Worm (Caenorhabditis elegans) whole organism, late embryonic: ENCODE data around the gene ugt-47.

ENCODE experiments used
- C38D4.7 ChIP-seq: fragments of 200-800 bp; sonication (Bioruptor generic); optimal IDR thresholded peaks from 2 replicates; lab custom pipeline; 2018; ENCODE audit warnings: mild to moderate bottlenecking, missing genetic modification characterization, moderate library complexity, missing compliant biosample characterization
- K02D7.2 ChIP-seq: sonication (generic microtip); optimal IDR thresholded peaks from 2 replicates; lab custom pipeline; 2017; ENCODE audit warnings: mild to moderate bottlenecking, missing genetic modification characterization, missing compliant biosample characterization
- K09A11.1 ChIP-seq: sonication (generic microtip); optimal IDR thresholded peaks from 2 replicates; lab custom pipeline; 2017; ENCODE audit warnings: antibody characterized with exemption, mild to moderate bottlenecking, missing genetic modification characterization, missing compliant biosample characterization; ENCODE audit not compliant: insufficient read depth
- Y22D7AL.16 ChIP-seq: sonication (generic microtip); optimal IDR thresholded peaks from 2 replicates; lab custom pipeline; 2016; ENCODE audit warnings: missing genetic modification characterization, missing compliant biosample characterization
- ahr-1 ChIP-seq: sonication (generic microtip); optimal IDR thresholded peaks from 2 replicates; lab custom pipeline; 2016; ENCODE audit warnings: missing genetic modification characterization, missing compliant biosample characterization
- ama-1 ChIP-seq: fragments of 150-350 bp; optimal IDR thresholded peaks from 2 replicates; lab custom pipeline; 2014
- ceh-14 ChIP-seq: sonication (generic microtip); optimal IDR thresholded peaks from 2 replicates; lab custom pipeline; 2016; ENCODE audit warnings: missing genotype, missing genetic modification characterization, missing compliant biosample characterization
- ceh-19 ChIP-seq: fragments of 200-800 bp; sonication (Bioruptor generic); optimal IDR thresholded peaks from 2 replicates; lab custom pipeline; 2018; ENCODE audit warnings: mild to moderate bottlenecking, missing genetic modification characterization, missing compliant biosample characterization
- ceh-2 ChIP-seq: sonication (generic microtip); optimal IDR thresholded peaks from 2 replicates; lab custom pipeline; 2016; ENCODE audit warnings: missing genotype, missing genetic modification characterization, missing compliant biosample characterization
- ceh-22 ChIP-seq: sonication (generic microtip); optimal IDR thresholded peaks from 2 replicates; lab custom pipeline; 2017; ENCODE audit warnings: missing biosample characterization, missing genetic modification characterization
- ceh-24 ChIP-seq: sonication (generic microtip); optimal IDR thresholded peaks from 2 replicates; lab custom pipeline; 2016; ENCODE audit warnings: mild to moderate bottlenecking, missing genetic modification characterization, missing compliant biosample characterization
- ceh-30 ChIP-seq: fragments of 150-350 bp; optimal IDR thresholded peaks from 2 replicates; lab custom pipeline; 2014; ENCODE audit warnings: missing biosample characterization, missing genetic modification characterization
- ceh-34 ChIP-seq: sonication (generic microtip); optimal IDR thresholded peaks from 2 replicates; lab custom pipeline; 2016; ENCODE audit warnings: mild to moderate bottlenecking, missing genetic modification characterization, missing compliant biosample characterization
- ceh-48 ChIP-seq: sonication (generic microtip); optimal IDR thresholded peaks from 2 replicates; lab custom pipeline; 2016; ENCODE audit warnings: missing genetic modification characterization, inconsistent platforms, missing compliant biosample characterization
- ceh-6 ChIP-seq: fragments of 200-800 bp; sonication (Bioruptor generic); optimal IDR thresholded peaks from 2 replicates; lab custom pipeline; 2018; ENCODE audit warnings: mild to moderate bottlenecking, missing genetic modification characterization, missing compliant biosample characterization
- elt-2 ChIP-seq: sonication (generic microtip); optimal IDR thresholded peaks from 2 replicates; lab custom pipeline; 2016; ENCODE audit warnings: missing genetic modification reagents, missing genetic modification characterization, missing compliant biosample characterization
- elt-4 ChIP-seq: sonication (generic microtip); optimal IDR thresholded peaks from 2 replicates; lab custom pipeline; 2016; ENCODE audit warnings: missing genetic modification characterization, missing compliant biosample characterization
- ets-4 ChIP-seq: sonication (generic microtip); optimal IDR thresholded peaks from 2 replicates; lab custom pipeline; 2016; ENCODE audit warnings: missing genetic modification characterization, missing compliant biosample characterization
- eyg-1 ChIP-seq: sonication (generic microtip); optimal IDR thresholded peaks from 2 replicates; lab custom pipeline; 2016; ENCODE audit warnings: missing genotype, missing genetic modification characterization, missing compliant biosample characterization
- fkh-10 ChIP-seq: fragments of 150-350 bp; optimal IDR thresholded peaks from 2 replicates; lab custom pipeline; 2014; ENCODE audit warnings: missing biosample characterization, missing genetic modification reagents, missing genetic modification characterization
- fkh-6 ChIP-seq: sonication (generic microtip); optimal IDR thresholded peaks from 2 replicates; lab custom pipeline; 2016; ENCODE audit warnings: missing genetic modification characterization, missing compliant biosample characterization
- gmeb-2 ChIP-seq: sonication (generic microtip); optimal IDR thresholded peaks from 2 replicates; lab custom pipeline; 2016; ENCODE audit warnings: missing genetic modification characterization, inconsistent platforms, missing compliant biosample characterization
- hlh-13 ChIP-seq: fragments of 200-800 bp; sonication (Bioruptor generic); optimal IDR thresholded peaks from 2 replicates; lab custom pipeline; 2018; ENCODE audit warnings: mild to moderate bottlenecking, missing genetic modification characterization, missing compliant biosample characterization
- hlh-15 ChIP-seq: sonication (generic microtip); optimal IDR thresholded peaks from 2 replicates; lab custom pipeline; 2016; ENCODE audit warnings: missing genetic modification characterization, missing compliant biosample characterization
- hlh-30 ChIP-seq: sonication (generic microtip); optimal IDR thresholded peaks from 2 replicates; lab custom pipeline; 2017; ENCODE audit warnings: antibody characterized with exemption, missing genetic modification characterization, missing compliant biosample characterization; ENCODE audit not compliant: insufficient read depth
- lim-6 ChIP-seq: sonication (generic microtip); optimal IDR thresholded peaks from 2 replicates; lab custom pipeline; 2016; ENCODE audit warnings: missing genetic modification characterization, missing compliant biosample characterization
- madf-2 ChIP-seq: sonication (generic microtip); optimal IDR thresholded peaks from 2 replicates; lab custom pipeline; 2017; ENCODE audit warnings: missing genetic modification characterization, missing compliant biosample characterization
- mec-3 ChIP-seq: sonication (generic microtip); optimal IDR thresholded peaks from 2 replicates; lab custom pipeline; 2016; ENCODE audit warnings: borderline replicate concordance, missing genetic modification characterization, missing compliant biosample characterization
- nfya-1 ChIP-seq: sonication (generic microtip); optimal IDR thresholded peaks from 2 replicates; lab custom pipeline; 2017; ENCODE audit warnings: missing genetic modification characterization, mild to moderate bottlenecking, missing compliant biosample characterization, antibody characterized with exemption, moderate library complexity
- npax-4 ChIP-seq: sonication (generic microtip); optimal IDR thresholded peaks from 2 replicates; lab custom pipeline; 2016; ENCODE audit warnings: missing genetic modification characterization, missing compliant biosample characterization
- odd-2 ChIP-seq: sonication (generic microtip); optimal IDR thresholded peaks from 2 replicates; lab custom pipeline; 2017; ENCODE audit warnings: antibody characterized with exemption, mild to moderate bottlenecking, missing genetic modification characterization, missing compliant biosample characterization
- pag-3 ChIP-seq: sonication (generic microtip); optimal IDR thresholded peaks from 2 replicates; lab custom pipeline; 2016; ENCODE audit warnings: missing compliant biosample characterization, missing genetic modification characterization, borderline replicate concordance
- pat-9 ChIP-seq: fragments of 200-800 bp; sonication (Bioruptor generic); optimal IDR thresholded peaks from 2 replicates; lab custom pipeline; 2018; ENCODE audit warnings: mild to moderate bottlenecking, missing genetic modification characterization, moderate library complexity, missing compliant biosample characterization
- pha-2 ChIP-seq: sonication (generic microtip); optimal IDR thresholded peaks from 2 replicates; lab custom pipeline; 2017; ENCODE audit warnings: mild to moderate bottlenecking, missing genetic modification characterization, missing compliant biosample characterization
- pha-4 ChIP-seq: fragments of 150-350 bp; optimal IDR thresholded peaks from 2 replicates; lab custom pipeline; 2018; ENCODE audit warnings: missing biosample characterization, missing genetic modification reagents, missing genetic modification characterization
- pros-1 ChIP-seq: fragments of 150-350 bp; optimal IDR thresholded peaks from 2 replicates; lab custom pipeline; 2014; ENCODE audit warnings: missing biosample characterization, missing genetic modification reagents, missing genetic modification characterization
- sdc-2 ChIP-seq: sonication (generic microtip); optimal IDR thresholded peaks from 2 replicates; lab custom pipeline; 2016; ENCODE audit warnings: missing genotype, missing genetic modification characterization, missing compliant biosample characterization
- sox-2 ChIP-seq: fragments of 200-800 bp; sonication (Bioruptor generic); IDR thresholded peaks from 2 replicates; pipeline ENCODE4 v1.3.6; 2022; ENCODE audit warnings: missing genetic modification reagents, missing genetic modification characterization, missing compliant biosample characterization
- sox-4 ChIP-seq: sonication (generic microtip); optimal IDR thresholded peaks from 2 replicates; lab custom pipeline; 2017; ENCODE audit warnings: mild to moderate bottlenecking, missing genetic modification characterization, inconsistent platforms, missing compliant biosample characterization
- tbx-2 ChIP-seq: sonication (generic microtip); optimal IDR thresholded peaks from 2 replicates; lab custom pipeline; 2016; ENCODE audit warnings: missing genetic modification characterization, missing compliant biosample characterization
- tbx-7 ChIP-seq: sonication (generic microtip); optimal IDR thresholded peaks from 2 replicates; lab custom pipeline; 2016; ENCODE audit warnings: missing genotype, missing genetic modification characterization, missing compliant biosample characterization
- unc-55 ChIP-seq: sonication (generic microtip); optimal IDR thresholded peaks from 2 replicates; lab custom pipeline; 2017; ENCODE audit warnings: missing biosample characterization, missing genetic modification reagents, missing genetic modification characterization
- unc-86 ChIP-seq: sonication (generic microtip); optimal IDR thresholded peaks from 2 replicates; lab custom pipeline; 2016; ENCODE audit warnings: missing genetic modification characterization, missing compliant biosample characterization
- zip-5 ChIP-seq: sonication (generic microtip); optimal IDR thresholded peaks from 2 replicates; lab custom pipeline; 2016; ENCODE audit warnings: missing genetic modification characterization, missing compliant biosample characterization
- ztf-16 ChIP-seq: sonication (generic microtip); optimal IDR thresholded peaks from 2 replicates; lab custom pipeline; 2017; ENCODE audit warnings: missing genetic modification characterization, missing compliant biosample characterization

ugt-47 gene

DNA sequence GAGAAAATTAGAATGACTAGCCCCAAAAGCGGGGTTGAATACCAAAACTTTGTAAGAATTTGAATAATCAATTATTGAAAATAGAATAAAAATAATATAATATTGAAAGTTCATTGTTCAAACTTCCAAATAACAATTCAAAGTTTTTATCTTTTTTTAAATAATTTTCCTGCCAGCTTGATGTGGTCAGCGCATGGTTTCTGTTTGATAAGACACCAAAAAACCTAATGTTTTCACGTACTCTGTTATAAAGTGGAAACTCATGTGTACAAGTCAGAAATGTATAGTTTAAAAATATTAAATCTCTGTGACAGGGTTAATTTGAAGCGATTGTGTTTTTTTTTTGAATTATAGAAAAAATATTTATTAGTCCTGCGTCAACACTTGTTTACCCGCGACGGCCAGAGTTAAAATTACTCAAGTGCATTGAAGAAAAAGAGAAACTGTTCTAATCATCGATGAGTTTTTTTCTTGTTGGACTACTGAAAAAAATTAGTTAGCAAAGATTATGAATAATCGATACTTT lies 6.5 kb upstream of the ugt-47 start, which contains the start of gene ugt-17:
ugt-17 (minus strand) TSS at position 180 of the 526 bp plus-strand sequence.
- TF ChIP-seq unc-55 (GFP tag; lab: Kevin White, UChicago) = no peak
- TF ChIP-seq hlh-13 (GFP tag; lab: Kevin White, UChicago) = no peak
- TF ChIP-seq fkh-10 (GFP tag; lab: Kevin White, UChicago) = no peak
- no peak for TF ChIP-seq sox-4 (tag; lab: Kevin White, UChicago)
- TF ChIP-seq ceh-24 (tag; lab: Kevin White, UChicago) = no peak
- no peak for TF ChIP-seq ceh-48 (tag; lab: Kevin White, UChicago)
- TF ChIP-seq tbx-2 (tag; lab: Kevin White, UChicago) = no peak
- TF ChIP-seq hlh-15 (tag; lab: Kevin White, UChicago) = no peak
- no peak for TF ChIP-seq ets-4 (tag; lab: Kevin White, UChicago)
- TF ChIP-seq ceh-22 (tag; lab: Kevin White, UChicago) = no peak
- no peak for TF ChIP-seq odd-2
- TF ChIP-seq ceh-34 = no peak
- no peak for TF ChIP-seq zip-5 (tag; lab: Kevin White, UChicago)
- no peak for TF ChIP-seq mec-3 (tag; lab: Kevin White, UChicago)
- no peak for TF ChIP-seq sdc-2
- no peak for TF ChIP-seq K02D7.2 (tag; lab: Kevin White, UChicago)
- no peak for TF ChIP-seq nfya-1 (tag; lab: Kevin White, UChicago)
- no peak for TF ChIP-seq npax-4 (tag; lab: Kevin White, UChicago)
- no peak for TF ChIP-seq pha-4 (tag; lab: Kevin White, UChicago)
- TF ChIP-seq sox-2 (GFP tag; lab: Robert Waterston, UW) = no peak

DNA sequence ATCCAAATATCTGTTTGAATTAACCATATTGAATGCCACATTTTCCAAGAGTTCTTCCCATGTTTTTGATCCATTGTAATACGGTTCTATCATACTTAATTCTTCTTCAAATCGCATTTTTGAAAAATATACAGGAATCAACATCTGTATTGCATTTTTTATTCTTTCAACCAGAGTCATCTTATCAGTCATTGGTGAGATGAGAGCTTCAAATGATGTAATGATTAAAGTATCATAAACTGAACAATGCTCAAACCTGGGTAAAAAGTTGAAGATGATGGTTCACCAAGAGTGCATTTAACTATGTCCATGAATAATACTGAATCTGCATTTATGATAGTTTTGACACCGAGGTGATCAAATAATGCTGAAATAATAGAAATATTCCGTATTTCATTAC lies 5.4 kb upstream of the ugt-47 start:
- no peak for TF ChIP-seq sox-4 (tag; lab: Kevin White, UChicago)
- TF ChIP-seq elt-4 (tag; lab: Kevin White, UChicago) = no peak
- TF ChIP-seq unc-86 = no peak
- TF ChIP-seq gmeb-2 (tag; lab: Kevin White, UChicago) = no peak
- TF ChIP-seq sdc-2 = no peak
- no peak for TF ChIP-seq ama-1 (lab: Kevin White, UChicago)
- no peak for TF ChIP-seq pha-4 (tag; lab: Kevin White, UChicago)
- TF ChIP-seq pat-9 (tag; lab: Kevin White, UChicago) = no peak
- TF ChIP-seq ceh-22 (tag; lab: Kevin White, UChicago) = no peak

DNA sequence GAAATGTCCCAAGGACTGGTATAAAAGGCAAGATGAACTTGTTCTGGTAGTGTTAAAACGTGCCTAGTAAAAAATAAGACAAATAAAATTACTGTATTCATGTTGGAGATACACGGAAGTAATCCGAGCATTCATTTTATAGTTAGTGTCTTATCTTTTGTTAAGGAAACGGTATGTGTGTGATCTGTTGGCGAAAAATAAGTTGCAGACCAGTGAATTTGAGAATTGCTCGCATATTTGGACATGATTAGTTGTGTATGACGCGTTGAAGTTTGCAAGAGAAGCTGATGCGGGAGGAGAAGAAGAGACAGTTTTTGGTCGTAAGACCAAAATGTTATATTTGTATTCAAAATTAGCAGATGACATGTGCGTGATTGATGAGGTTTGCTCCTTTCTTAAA lies 3.5 kb upstream of the ugt-47 start, which contains the start of gene C08B6.14:
C08B6.14 (minus strand) TSS at position 101 of the 400 bp plus-strand sequence.
- TF ChIP-seq ceh-14 = no peak
- no peak for TF ChIP-seq Y22D7AL.16 (tag; lab: Kevin White, UChicago)
- no peak for TF ChIP-seq madf-2 (tag; lab: Kevin White, UChicago)
- no peak for TF ChIP-seq sox-2 (GFP tag; lab: Robert Waterston, UW)
- no peak for TF ChIP-seq unc-55 (GFP tag; lab: Kevin White, UChicago)
- no peak for TF ChIP-seq eyg-1 (tag; lab: Kevin White, UChicago)
- no peak for TF ChIP-seq gmeb-2 (tag; lab: Kevin White, UChicago)
- no peak for TF ChIP-seq ahr-1 (tag; lab: Kevin White, UChicago)
- TF ChIP-seq, all 69 proteins: peak for 0

DNA sequence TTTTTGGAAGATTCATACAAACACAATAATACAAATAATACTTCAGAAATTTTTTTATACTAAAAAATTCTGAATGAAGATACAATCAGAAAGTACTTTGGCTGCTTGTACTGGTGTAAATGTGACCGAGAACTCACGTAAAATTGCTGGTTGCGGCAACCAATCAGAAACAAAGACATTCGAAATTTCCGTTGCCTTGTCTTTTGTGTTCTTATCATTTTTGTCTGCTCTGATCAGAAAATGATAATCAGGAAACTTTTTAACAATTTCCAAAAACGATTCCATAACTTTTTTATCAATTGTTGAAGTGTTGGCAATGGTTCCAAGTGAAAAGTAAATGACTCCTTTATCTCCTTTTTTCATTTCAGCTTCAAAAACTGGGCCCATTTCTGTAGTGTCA lies 1.5 kb downstream of the ugt-47 start:
- TF ChIP-seq elt-2 (peak; percentile 17), fkh-6 (tag; lab: Kevin White, UChicago) (no peak)
- TF ChIP-seq, all 69 proteins: peak for 1

DNA sequence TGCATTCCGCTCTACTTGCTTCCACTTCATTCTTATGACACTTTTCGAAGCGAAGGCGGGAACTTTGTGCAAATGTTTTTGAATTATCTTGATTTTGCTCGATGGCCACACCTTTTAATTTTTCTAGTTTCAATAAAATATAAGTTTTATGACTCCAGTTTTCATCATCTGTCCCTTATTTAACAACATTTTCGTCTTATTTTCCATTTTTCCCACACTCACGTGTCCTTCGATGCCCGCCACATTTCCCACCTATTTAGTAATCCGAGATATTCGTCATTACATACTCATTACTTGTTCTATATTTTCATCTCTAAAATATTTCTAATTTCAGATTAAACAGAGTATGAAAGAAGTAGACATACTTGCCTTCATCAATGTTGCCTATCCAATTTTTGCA lies 4.0 kb downstream of the ugt-47 start, which contains the start of gene srd-49:
srd-49 (plus strand) TSS at position 301 of the 400 bp plus-strand sequence.
- TF ChIP-seq ceh-19 (GFP tag; lab: Kevin White, UChicago) (no peak), npax-4 (tag; lab: Kevin White, UChicago) (no peak), fkh-10 (GFP tag; lab: Kevin White, UChicago) (no peak), madf-2 (tag; lab: Kevin White, UChicago) (no peak), pag-3 (tag; lab: Kevin White, UChicago) (no peak), pha-2 (no peak), sox-4 (tag; lab: Kevin White, UChicago) (no peak), ceh-2 (tag; lab: Kevin White, UChicago) (no peak), lim-6 (tag; lab: Kevin White, UChicago) (no peak), hlh-30 (no peak), tbx-7 (tag; lab: Kevin White, UChicago) (no peak), ceh-14 (no peak), ceh-6 (GFP tag; lab: Kevin White, UChicago) (no peak), C38D4.7 (no peak), ceh-30 (tag; lab: Kevin White, UChicago) (no peak), K09A11.1 (tag; lab: Kevin White, UChicago) (no peak), ztf-16 (tag; lab: Kevin White, UChicago) (no peak), pros-1 (no peak)
